Fruit fly (Drosophila melanogaster) whole organism, embryonic: ENCODE results near the gene CG1896.

Experiments
- Atf-2 ChIP-seq: fragments of 200-800 bp; sonication (Bioruptor generic); optimal IDR thresholded peaks from 2 replicates; lab custom pipeline; 2016; ENCODE audit warnings: missing biosample characterization, missing genetic modification characterization
- BEAF-32 ChIP-seq: fragments of 200-800 bp; sonication (Bioruptor generic); optimal IDR thresholded peaks from 3 replicates; lab custom pipeline; 2017; ENCODE audit warnings: missing biosample characterization, missing genetic modification characterization, mild to moderate bottlenecking, moderate library complexity, missing genetic modification reagents
- CG11696 ChIP-seq: fragments of 200-800 bp; sonication (Bioruptor generic); IDR thresholded peaks from 2 replicates; pipeline ENCODE4 v1.3.6; 2022; ENCODE audit warnings: missing biosample characterization, missing genetic modification characterization
- CG11723 ChIP-seq: fragments of 200-800 bp; sonication (Bioruptor generic); optimal IDR thresholded peaks from 2 replicates; lab custom pipeline; 2017; ENCODE audit warnings: missing biosample characterization, mild to moderate bottlenecking, missing genetic modification characterization
- CG14050 ChIP-seq: fragments of 200-800 bp; sonication (Bioruptor generic); IDR thresholded peaks from 3 replicates; pipeline ENCODE4 v1.3.6; 2022; ENCODE audit warnings: missing biosample characterization, missing genetic modification characterization
- CG14710 ChIP-seq: fragments of 200-800 bp; sonication (Bioruptor generic); optimal IDR thresholded peaks from 3 replicates; lab custom pipeline; 2019; ENCODE audit warnings: missing biosample characterization, mild to moderate bottlenecking, missing genetic modification characterization, moderate library complexity
- CG16813 ChIP-seq: fragments of 200-800 bp; sonication (Bioruptor generic); IDR thresholded peaks from 3 replicates; pipeline ENCODE4 v1.3.6; 2022; ENCODE audit warnings: missing biosample characterization, missing genetic modification characterization; ENCODE audit not compliant: partially characterized antibody
- CG17328 ChIP-seq: fragments of 200-800 bp; sonication (Bioruptor generic); IDR thresholded peaks from 2 replicates; pipeline ENCODE4 v1.3.6; 2022; ENCODE audit warnings: missing biosample characterization, missing genetic modification characterization
- CG17612 ChIP-seq: fragments of 200-800 bp; sonication (Bioruptor generic); IDR thresholded peaks from 2 replicates; pipeline ENCODE4 v1.3.6; 2022; ENCODE audit warnings: missing biosample characterization, missing genetic modification characterization
- CG3163 ChIP-seq: fragments of 200-800 bp; sonication (Bioruptor generic); optimal IDR thresholded peaks from 3 replicates; lab custom pipeline; 2016; ENCODE audit warnings: missing biosample characterization, missing genetic modification characterization
- CG32772 ChIP-seq: fragments of 200-800 bp; sonication (Bioruptor generic); IDR thresholded peaks from 2 replicates; pipeline ENCODE4 v1.3.6; 2022; ENCODE audit warnings: missing biosample characterization, missing genetic modification characterization
- CG34224 ChIP-seq: fragments of 200-800 bp; sonication (Bioruptor generic); IDR thresholded peaks from 3 replicates; pipeline ENCODE4 v1.3.6; 2022; ENCODE audit warnings: missing biosample characterization, missing genetic modification characterization; ENCODE audit not compliant: partially characterized antibody
- CG4360 ChIP-seq: fragments of 200-800 bp; sonication (Bioruptor generic); IDR thresholded peaks from 2 replicates; pipeline ENCODE4 v1.3.6; 2022; ENCODE audit warnings: missing biosample characterization, missing genetic modification characterization
- CG4404 ChIP-seq: fragments of 200-800 bp; sonication (Bioruptor generic); IDR thresholded peaks from 2 replicates; pipeline ENCODE4 v1.3.6; 2022; ENCODE audit warnings: missing biosample characterization, missing genetic modification characterization
- CG4617 ChIP-seq: fragments of 200-800 bp; sonication (Bioruptor generic); optimal IDR thresholded peaks from 3 replicates; lab custom pipeline; 2016; ENCODE audit warnings: missing biosample characterization, missing genetic modification characterization, borderline replicate concordance
- CG4854 ChIP-seq: fragments of 200-800 bp; sonication (Bioruptor generic); optimal IDR thresholded peaks from 2 replicates; lab custom pipeline; 2016; ENCODE audit warnings: missing biosample characterization, missing genetic modification characterization, inconsistent platforms
- CG5245 ChIP-seq: fragments of 200-800 bp; sonication (Bioruptor generic); optimal IDR thresholded peaks from 3 replicates; lab custom pipeline; 2016; ENCODE audit warnings: missing biosample characterization, missing genetic modification characterization
- CG6272 ChIP-seq: fragments of 200-800 bp; sonication (Bioruptor generic); IDR thresholded peaks from 2 replicates; pipeline ENCODE4 v1.3.6; 2022; ENCODE audit warnings: missing biosample characterization, missing genetic modification characterization
- CG6765 ChIP-seq: fragments of 200-800 bp; sonication (Bioruptor generic); optimal IDR thresholded peaks from 3 replicates; lab custom pipeline; 2017; ENCODE audit warnings: missing biosample characterization, mild to moderate bottlenecking, missing genetic modification characterization
- CG6791 ChIP-seq: fragments of 200-800 bp; sonication (Bioruptor generic); IDR thresholded peaks from 3 replicates; pipeline ENCODE4 v1.3.6; 2022; ENCODE audit warnings: missing biosample characterization, missing genetic modification characterization; ENCODE audit not compliant: partially characterized antibody
- Dp ChIP-seq: fragments of 200-800 bp; sonication (Bioruptor generic); optimal IDR thresholded peaks from 2 replicates; lab custom pipeline; 2018; ENCODE audit warnings: missing biosample characterization, mild to moderate bottlenecking, missing genetic modification characterization, moderate library complexity
- Dref ChIP-seq: fragments of 200-800 bp; sonication (Bioruptor generic); IDR thresholded peaks from 2 replicates; pipeline ENCODE4 v1.3.6; 2022; ENCODE audit warnings: missing biosample characterization, missing genetic modification characterization
- Drgx ChIP-seq: fragments of 200-800 bp; sonication (Bioruptor generic); IDR thresholded peaks from 2 replicates; pipeline ENCODE4 v1.3.6; 2022; ENCODE audit warnings: missing biosample characterization, missing genetic modification characterization
- Gsc ChIP-seq: fragments of 200-800 bp; sonication (Bioruptor generic); IDR thresholded peaks from 2 replicates; pipeline ENCODE4 v1.3.6; 2022; ENCODE audit warnings: missing biosample characterization, missing genetic modification characterization
- MESR4 ChIP-seq: fragments of 200-800 bp; sonication (Bioruptor generic); optimal IDR thresholded peaks from 2 replicates; lab custom pipeline; 2018; ENCODE audit warnings: missing biosample characterization, mild to moderate bottlenecking, missing genetic modification characterization, moderate library complexity
- Opbp ChIP-seq: fragments of 200-800 bp; sonication (Bioruptor generic); IDR thresholded peaks from 3 replicates; pipeline ENCODE4 v1.3.6; 2022; ENCODE audit warnings: missing biosample characterization, missing genetic modification characterization; ENCODE audit not compliant: partially characterized antibody
- YL-1 ChIP-seq: fragments of 200-800 bp; sonication (Bioruptor generic); optimal IDR thresholded peaks from 3 replicates; lab custom pipeline; 2017; ENCODE audit warnings: missing biosample characterization, mild to moderate bottlenecking, missing genetic modification characterization
- ab ChIP-seq: fragments of 200-800 bp; sonication (Bioruptor generic); optimal IDR thresholded peaks from 2 replicates; lab custom pipeline; 2016; ENCODE audit warnings: missing biosample characterization, missing genetic modification characterization
- ase ChIP-seq: fragments of 200-800 bp; sonication (Bioruptor generic); IDR thresholded peaks from 3 replicates; pipeline ENCODE4 v1.3.6; 2022; ENCODE audit warnings: missing biosample characterization, missing genetic modification characterization
- az2 ChIP-seq: fragments of 200-800 bp; sonication (Bioruptor generic); optimal IDR thresholded peaks from 3 replicates; lab custom pipeline; 2016; ENCODE audit warnings: missing biosample characterization, missing genetic modification characterization
- bbx ChIP-seq: fragments of 200-800 bp; sonication (Bioruptor generic); IDR thresholded peaks from 2 replicates; pipeline ENCODE4 v1.3.6; 2022; ENCODE audit warnings: missing biosample characterization, missing genetic modification characterization; ENCODE audit not compliant: partially characterized antibody
- cad ChIP-seq: fragments of >200 bp; optimal IDR thresholded peaks from 2 replicates; lab custom pipeline; 2017; ENCODE audit warnings: missing biosample characterization, missing genetic modification characterization
- chinmo ChIP-seq: fragments of 200-800 bp; sonication (Bioruptor generic); IDR thresholded peaks from 4 replicates; pipeline ENCODE4 v1.3.6; 2022; ENCODE audit warnings: missing biosample characterization, missing genetic modification characterization; ENCODE audit not compliant: partially characterized antibody
- ci ChIP-seq: fragments of 200-800 bp; sonication (Bioruptor generic); IDR thresholded peaks from 3 replicates; pipeline ENCODE4 v1.3.6; 2022; ENCODE audit warnings: missing biosample characterization, missing genetic modification characterization
- ftz-f1 ChIP-seq: fragments of 200-800 bp; sonication (Bioruptor generic); optimal IDR thresholded peaks from 2 replicates; lab custom pipeline; 2016; ENCODE audit warnings: missing biosample characterization, missing genetic modification characterization
- gfzf ChIP-seq: fragments of 200-800 bp; sonication (Bioruptor generic); optimal IDR thresholded peaks from 2 replicates; lab custom pipeline; 2016; ENCODE audit warnings: missing biosample characterization, mild to moderate bottlenecking, missing genetic modification characterization, moderate library complexity
- ind ChIP-seq: fragments of 200-800 bp; sonication (Bioruptor generic); optimal IDR thresholded peaks from 3 replicates; lab custom pipeline; 2016; ENCODE audit warnings: missing biosample characterization, missing genetic modification characterization
- kay ChIP-seq: fragments of 200-800 bp; sonication (Bioruptor generic); optimal IDR thresholded peaks from 2 replicates; lab custom pipeline; 2016; ENCODE audit warnings: missing biosample characterization, missing genetic modification characterization
- knrl ChIP-seq: fragments of 200-800 bp; sonication (Bioruptor generic); IDR thresholded peaks from 3 replicates; pipeline ENCODE4 v1.3.6; 2022; ENCODE audit warnings: missing biosample characterization, missing genetic modification characterization; ENCODE audit not compliant: partially characterized antibody
- nmo ChIP-seq: fragments of 200-800 bp; sonication (Bioruptor generic); optimal IDR thresholded peaks from 2 replicates; lab custom pipeline; 2018; ENCODE audit warnings: missing biosample characterization, mild to moderate bottlenecking, missing genetic modification characterization, moderate library complexity
- pfk ChIP-seq: fragments of 200-800 bp; sonication (Bioruptor generic); optimal IDR thresholded peaks from 2 replicates; lab custom pipeline; 2018; ENCODE audit warnings: missing biosample characterization, mild to moderate bottlenecking, missing genetic modification characterization, moderate library complexity
- pho ChIP-seq: fragments of 200-800 bp; sonication (Bioruptor generic); optimal IDR thresholded peaks from 2 replicates; lab custom pipeline; 2016; ENCODE audit warnings: missing biosample characterization, missing genetic modification characterization
- pzg ChIP-seq: fragments of 200-800 bp; sonication (Bioruptor generic); optimal IDR thresholded peaks from 3 replicates; lab custom pipeline; 2018; ENCODE audit warnings: missing biosample characterization, mild to moderate bottlenecking, missing genetic modification characterization, moderate library complexity
- sd ChIP-seq: fragments of 200-800 bp; sonication (Bioruptor generic); optimal IDR thresholded peaks from 3 replicates; lab custom pipeline; 2018; ENCODE audit warnings: missing biosample characterization, mild to moderate bottlenecking, missing genetic modification characterization, moderate library complexity
- sens-2 ChIP-seq: fragments of 200-800 bp; sonication (Bioruptor generic); IDR thresholded peaks from 2 replicates; pipeline ENCODE4 v1.3.6; 2022; ENCODE audit warnings: missing biosample characterization, missing genetic modification characterization
- sna ChIP-seq: fragments of 200-800 bp; sonication (Bioruptor generic); IDR thresholded peaks from 2 replicates; pipeline ENCODE4 v1.3.6; 2022; ENCODE audit warnings: missing biosample characterization, missing genetic modification characterization; ENCODE audit not compliant: partially characterized antibody
- sob ChIP-seq: fragments of 200-800 bp; sonication (Bioruptor generic); IDR thresholded peaks from 2 replicates; pipeline ENCODE4 v1.3.6; 2022; ENCODE audit warnings: missing biosample characterization, missing genetic modification characterization
- sr ChIP-seq: fragments of 200-800 bp; sonication (Bioruptor generic); IDR thresholded peaks from 3 replicates; pipeline ENCODE4 v1.3.6; 2022; ENCODE audit warnings: missing biosample characterization, missing genetic modification characterization
- tna ChIP-seq: fragments of 200-800 bp; sonication (Bioruptor generic); IDR thresholded peaks from 2 replicates; pipeline ENCODE4 v1.3.6; 2022; ENCODE audit warnings: missing biosample characterization, missing genetic modification characterization; ENCODE audit not compliant: partially characterized antibody
- trem ChIP-seq: fragments of 200-800 bp; optimal IDR thresholded peaks from 3 replicates; lab custom pipeline; 2019; ENCODE audit warnings: missing biosample characterization, mild to moderate bottlenecking, missing genetic modification characterization, moderate library complexity

CG1896 gene

dm6 chr3R:31743279-31743678, 803 bp upstream of the CG1896 start, which contains the start of gene Tbca:
TSS of gene Tbca (plus strand) at chr3R:31743490.
- no peak for TF ChIP-seq sd (tag; lab: Kevin White, UChicago)
- no peak for TF ChIP-seq CG3163
- TF ChIP-seq Dref (GFP tag; lab: Robert Waterston, UW), result no peak
- TF ChIP-seq BEAF-32, result peak; percentile 68
- no peak for TF ChIP-seq CG11696 (GFP tag; lab: Robert Waterston, UW)
- TF ChIP-seq sr (GFP tag; lab: Robert Waterston, UW), result no peak
- TF ChIP-seq ftz-f1, result no peak
- TF ChIP-seq CG4404 (GFP tag; lab: Robert Waterston, UW), result no peak
- no peak for TF ChIP-seq YL-1 (GFP tag; lab: Kevin White, UChicago)
- peak; percentile 87 for TF ChIP-seq CG4854 (GFP tag; lab: Kevin White, UChicago)
- peak; percentile 78; the same call in 1 of the 4 replicates for TF ChIP-seq chinmo (GFP tag; lab: Robert Waterston, UW)
- TF ChIP-seq CG4617 (GFP tag; lab: Kevin White, UChicago), result peak; percentile 1
- TF ChIP-seq Dp (GFP tag; lab: Kevin White, UChicago), result peak; percentile 98
- TF ChIP-seq tna (GFP tag; lab: Robert Waterston, UW), result no peak
- no peak for TF ChIP-seq ci (GFP tag; lab: Robert Waterston, UW)
- no peak for TF ChIP-seq ind (GFP tag; lab: Kevin White, UChicago)
- no peak for TF ChIP-seq CG14050 (GFP tag; lab: Robert Waterston, UW)
- no peak for TF ChIP-seq pho (GFP tag; lab: Kevin White, UChicago)
- TF ChIP-seq CG16813 (GFP tag; lab: Robert Waterston, UW), result peak; percentile 53; the same call in 2 of the 3 replicates
- peak; percentile 55; the same call in 1 of the 3 replicates for TF ChIP-seq Opbp
- no peak for TF ChIP-seq sob (GFP tag; lab: Robert Waterston, UW)
- no peak for TF ChIP-seq cad (GFP tag; lab: Kevin White, UChicago)
- peak; percentile 70; the same call in 1 of the 2 replicates for TF ChIP-seq CG32772 (GFP tag; lab: Robert Waterston, UW)
- no peak for TF ChIP-seq Atf-2 (GFP tag; lab: Kevin White, UChicago)
- TF ChIP-seq sna, result peak; percentile 55; the same call in 1 of the 2 replicates
- no peak for TF ChIP-seq CG17612 (GFP tag; lab: Robert Waterston, UW)
- peak; percentile 69 for TF ChIP-seq bbx (GFP tag; lab: Robert Waterston, UW)
- TF ChIP-seq CG17328 (GFP tag; lab: Robert Waterston, UW), result 0 out of 2 replicates have a peak, but pooled peaks have one; percentile 16
- TF ChIP-seq az2 (GFP tag; lab: Kevin White, UChicago), result no peak
- TF ChIP-seq pfk (GFP tag; lab: Kevin White, UChicago), result peak; percentile 97
- peak; percentile 79 for TF ChIP-seq pzg
- TF ChIP-seq CG6765, result no peak
- TF ChIP-seq gfzf (GFP tag; lab: Kevin White, UChicago), result peak; percentile 37
- no peak for TF ChIP-seq CG5245 (GFP tag; lab: Kevin White, UChicago)
- peak; percentile 100 for TF ChIP-seq kay (GFP tag; lab: Kevin White, UChicago)
- TF ChIP-seq MESR4 (GFP tag; lab: Kevin White, UChicago), result peak; percentile 64
- TF ChIP-seq ase (GFP tag; lab: Robert Waterston, UW), result no peak
- TF ChIP-seq nmo, result peak; percentile 4
- peak; percentile 53 for TF ChIP-seq knrl (GFP tag; lab: Robert Waterston, UW)
- no peak for TF ChIP-seq CG11723
- peak; percentile 70 for TF ChIP-seq CG4360 (GFP tag; lab: Robert Waterston, UW)
- TF ChIP-seq sens-2 (GFP tag; lab: Robert Waterston, UW), result no peak
- peak; percentile 35; the same call in 1 of the 3 replicates for TF ChIP-seq CG6791
- TF ChIP-seq Drgx, result no peak
- TF ChIP-seq CG14710 (tag; lab: Kevin White, UChicago), result peak; percentile 22
- peak; percentile 34 for TF ChIP-seq trem (tag; lab: Kevin White, UChicago)
- TF ChIP-seq Gsc (GFP tag; lab: Robert Waterston, UW), result no peak
- TF ChIP-seq CG34224 (GFP tag; lab: Robert Waterston, UW), result peak; percentile 63; the same call in 2 of the 3 replicates
- no peak for TF ChIP-seq ab (GFP tag; lab: Kevin White, UChicago)
- no peak for TF ChIP-seq CG6272
